Fruit fly (Drosophila melanogaster): ENCODE results near the gene ZAP3.

DNA sequence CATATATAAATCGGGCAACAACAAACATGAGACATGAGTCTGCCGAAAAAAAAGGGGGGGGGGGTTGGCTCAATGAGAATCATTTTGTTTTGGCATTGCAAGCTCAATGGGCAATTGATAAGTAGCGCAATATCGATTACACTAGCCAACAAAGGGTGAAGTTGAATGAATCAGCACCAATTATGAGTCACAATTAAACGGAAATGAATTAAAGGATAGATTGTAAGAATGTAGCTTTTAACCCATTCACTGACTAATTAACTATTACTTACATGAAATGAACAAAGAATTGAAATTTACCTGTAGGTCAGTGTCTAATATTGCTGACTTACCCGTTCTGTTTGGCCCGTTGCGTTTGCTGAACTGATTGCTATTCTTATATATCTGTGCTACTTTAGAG, 43.3 kb upstream of the ZAP3 start:
- TF ChIP-seq psq (GFP tag; optimal IDR thresholded peaks at IDR 0.05) = peak; percentile 3
- peak; percentile 34 for TF ChIP-seq h (GFP tag; optimal IDR thresholded peaks at IDR 0.05)
- no peak for TF ChIP-seq Abd-B (GFP tag; optimal IDR thresholded peaks at IDR 0.05)
- no peak for TF ChIP-seq br (GFP tag; optimal IDR thresholded peaks at IDR 0.05)
- TF ChIP-seq CrebA (GFP tag; optimal IDR thresholded peaks at IDR 0.05; ENCODE audit: borderline replicate concordance) = no peak
- no peak for TF ChIP-seq brk (GFP tag; optimal IDR thresholded peaks at IDR 0.05)
- no peak for TF ChIP-seq pan (optimal IDR thresholded peaks at IDR 0.05)
- TF ChIP-seq Sp1 (GFP tag; optimal IDR thresholded peaks at IDR 0.05) = no peak
- TF ChIP-seq usp (GFP tag; optimal IDR thresholded peaks at IDR 0.05) = no peak
- no peak for TF ChIP-seq Vsx2 (GFP tag; optimal IDR thresholded peaks at IDR 0.05; ENCODE audit: partially characterized antibody)
